Worm (Caenorhabditis elegans) whole organism, L3 larva: ENCODE measurements around the gene M03A1.8.

Experiments
- R02D3.7 ChIP-seq: fragments of 150-350 bp; optimal IDR thresholded peaks from 2 replicates; lab custom pipeline; 2014; ENCODE audit warnings: missing biosample characterization, missing genetic modification characterization
- aly-2 ChIP-seq: fragments of 150-350 bp; optimal IDR thresholded peaks from 2 replicates; lab custom pipeline; 2014; ENCODE audit warnings: missing biosample characterization, missing genetic modification characterization
- ama-1 ChIP-seq: fragments of 150-350 bp; optimal IDR thresholded peaks from 2 replicates; lab custom pipeline; 2018
- ceh-9 ChIP-seq: sonication (generic microtip); optimal IDR thresholded peaks from 2 replicates; lab custom pipeline; 2018; ENCODE audit warnings: missing biosample characterization, missing genetic modification characterization
- elt-2 ChIP-seq: sonication (generic microtip); optimal IDR thresholded peaks from 2 replicates; lab custom pipeline; 2016; ENCODE audit warnings: missing genetic modification reagents, mild to moderate bottlenecking, missing genetic modification characterization, missing compliant biosample characterization
- elt-3 ChIP-seq, 3 experiments: fragments of 150-350 bp in 1 of 3; sonication (generic microtip) in 2 of 3; optimal IDR thresholded peaks; 2 replicates in 2 of 3; 4 replicates in 1 of 3; lab custom pipeline; 2014 to 2017; ENCODE audit warnings: missing biosample characterization in 3 of 3, missing genetic modification characterization in 3 of 3
- eor-1 ChIP-seq, 2 experiments: fragments of 150-350 bp; optimal IDR thresholded peaks; 2 replicates each; lab custom pipeline; 2014 to 2018; ENCODE audit warnings: missing biosample characterization in 2 of 2, missing genetic modification characterization in 2 of 2
- fkh-10 ChIP-seq: sonication (generic microtip); optimal IDR thresholded peaks from 2 replicates; lab custom pipeline; 2017; ENCODE audit warnings: missing biosample characterization, missing genetic modification reagents, missing genetic modification characterization
- fkh-2 ChIP-seq: fragments of 150-350 bp; optimal IDR thresholded peaks from 2 replicates; lab custom pipeline; 2014; ENCODE audit warnings: missing biosample characterization, missing genetic modification reagents, missing genetic modification characterization
- fos-1 ChIP-seq: fragments of 150-350 bp; optimal IDR thresholded peaks from 2 replicates; lab custom pipeline; 2014; ENCODE audit warnings: missing biosample characterization, missing genetic modification characterization
- hmg-11 ChIP-seq: sonication (generic microtip); optimal IDR thresholded peaks from 2 replicates; lab custom pipeline; 2016; ENCODE audit warnings: missing genetic modification characterization, missing compliant biosample characterization
- lin-15B ChIP-seq: fragments of 150-350 bp; optimal IDR thresholded peaks from 2 replicates; lab custom pipeline; 2014; ENCODE audit warnings: missing biosample characterization, missing genetic modification characterization
- lin-39 ChIP-seq: fragments of 150-350 bp; optimal IDR thresholded peaks from 2 replicates; lab custom pipeline; 2018; ENCODE audit warnings: missing biosample characterization, missing genetic modification reagents, missing genetic modification characterization
- lsy-12 ChIP-seq: sonication (generic microtip); optimal IDR thresholded peaks from 2 replicates; lab custom pipeline; 2016; ENCODE audit warnings: mild to moderate bottlenecking, missing genetic modification characterization, missing compliant biosample characterization
- mml-1 ChIP-seq: fragments of 150-350 bp; sonication (generic microtip); optimal IDR thresholded peaks from 3 replicates; lab custom pipeline; 2014; ENCODE audit warnings: missing biosample characterization, missing genetic modification characterization
- nfya-1 ChIP-seq: sonication (generic microtip); optimal IDR thresholded peaks from 2 replicates; lab custom pipeline; 2017; ENCODE audit warnings: missing genetic modification characterization, mild to moderate bottlenecking, missing compliant biosample characterization, antibody characterized with exemption, moderate library complexity; ENCODE audit not compliant: insufficient read depth
- nhr-11 ChIP-seq: fragments of 150-350 bp; optimal IDR thresholded peaks from 2 replicates; lab custom pipeline; 2014; ENCODE audit warnings: missing biosample characterization, missing genetic modification characterization
- nhr-23 ChIP-seq: fragments of 150-350 bp; optimal IDR thresholded peaks from 2 replicates; lab custom pipeline; 2014; ENCODE audit warnings: missing biosample characterization, missing genetic modification reagents, missing genetic modification characterization
- nhr-237 ChIP-seq: fragments of 150-350 bp; optimal IDR thresholded peaks from 2 replicates; lab custom pipeline; 2014; ENCODE audit warnings: missing biosample characterization, missing genetic modification characterization
- nhr-25 ChIP-seq: sonication (generic microtip); optimal IDR thresholded peaks from 2 replicates; lab custom pipeline; 2017; ENCODE audit warnings: missing biosample characterization, missing genetic modification characterization
- nhr-28 ChIP-seq: fragments of 150-350 bp; optimal IDR thresholded peaks from 2 replicates; lab custom pipeline; 2014; ENCODE audit warnings: missing biosample characterization, missing genetic modification characterization
- nhr-76 ChIP-seq: fragments of 150-350 bp; sonication (generic microtip); optimal IDR thresholded peaks from 5 replicates; lab custom pipeline; 2014; ENCODE audit warnings: missing biosample characterization, missing genetic modification characterization
- nhr-77 ChIP-seq: fragments of 150-350 bp; optimal IDR thresholded peaks from 2 replicates; lab custom pipeline; 2014; ENCODE audit warnings: missing biosample characterization, missing genetic modification characterization
- pha-4 ChIP-seq: fragments of 150-350 bp; optimal IDR thresholded peaks from 2 replicates; lab custom pipeline; 2014; ENCODE audit warnings: missing biosample characterization, missing genetic modification reagents, missing genetic modification characterization
- pqm-1 ChIP-seq: fragments of 150-350 bp; optimal IDR thresholded peaks from 2 replicates; lab custom pipeline; 2017; ENCODE audit warnings: missing biosample characterization, missing genetic modification characterization, inconsistent platforms
- sea-2 ChIP-seq: fragments of 150-350 bp; sonication (generic microtip); optimal IDR thresholded peaks from 4 replicates; lab custom pipeline; 2014; ENCODE audit warnings: missing biosample characterization, missing genetic modification reagents, missing genetic modification characterization
- snpc-4 ChIP-seq: fragments of 150-350 bp; optimal IDR thresholded peaks from 2 replicates; lab custom pipeline; 2014; ENCODE audit warnings: missing biosample characterization, missing genetic modification characterization
- tbx-2 ChIP-seq: sonication (generic microtip); optimal IDR thresholded peaks from 2 replicates; lab custom pipeline; 2016; ENCODE audit warnings: mild to moderate bottlenecking, missing genetic modification characterization, missing compliant biosample characterization
- ztf-4 ChIP-seq: fragments of 150-350 bp; optimal IDR thresholded peaks from 2 replicates; lab custom pipeline; 2014; ENCODE audit warnings: missing biosample characterization, missing genetic modification characterization

The M03A1.8 gene

DNA sequence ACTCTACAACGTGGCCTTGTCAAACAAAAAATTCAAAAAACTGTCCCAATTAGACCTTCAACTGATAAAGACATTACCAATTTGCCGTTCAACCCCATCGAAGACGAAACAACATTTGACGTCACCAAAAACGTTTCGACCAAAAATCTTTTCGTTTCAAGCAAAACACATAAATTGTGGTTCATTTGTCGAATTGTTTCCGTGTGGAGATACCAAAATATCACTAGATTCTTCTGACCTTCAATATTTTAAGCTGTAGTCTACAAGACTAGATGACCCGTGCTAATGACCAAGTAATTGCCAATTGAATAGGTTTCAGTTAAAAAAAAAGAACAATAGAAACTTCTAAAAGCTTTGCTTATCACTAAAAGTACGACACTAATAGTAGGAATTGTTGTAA is 11.7 kb upstream of the M03A1.8 start:
- no peak for TF ChIP-seq nhr-28 (tag; lab: Kevin White, UChicago)
- peak; percentile 28 for TF ChIP-seq nhr-25 (tag; lab: Kevin White, UChicago)
- TF ChIP-seq nhr-237 (tag; lab: Kevin White, UChicago), result no peak

DNA sequence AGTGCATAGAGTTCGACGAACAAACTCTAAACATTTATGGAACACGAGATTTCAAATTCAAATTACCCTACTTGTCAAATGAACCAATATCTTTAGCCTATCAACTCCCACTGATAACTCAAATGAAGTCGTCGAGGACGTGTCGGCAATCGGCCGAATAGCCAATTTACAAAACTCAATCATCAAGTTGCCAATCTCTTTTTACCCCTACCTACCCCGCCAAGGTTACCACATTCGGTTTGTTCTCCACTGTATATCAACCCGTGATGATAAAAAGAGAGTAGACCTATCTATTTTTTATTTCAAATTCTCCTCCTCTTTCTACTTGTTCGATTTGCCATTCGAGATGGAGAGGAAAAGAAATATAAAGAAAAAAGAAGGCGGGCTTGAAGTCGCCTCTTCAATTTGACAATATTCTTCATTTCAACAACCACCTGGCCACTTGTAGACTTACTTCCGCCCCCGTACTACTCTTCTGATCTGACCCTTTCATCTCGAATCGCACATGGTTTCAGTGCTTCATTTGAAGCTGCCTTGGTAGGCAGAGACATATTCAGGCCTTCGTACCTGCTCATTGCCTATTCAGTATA is 10.1 kb upstream of the M03A1.8 start:
- TF ChIP-seq snpc-4 (no peak), nhr-76 (no peak), nhr-23 (no peak), R02D3.7 (tag; lab: Kevin White, UChicago) (no peak), sea-2 (no peak), nfya-1 (no peak), pqm-1 (tag; lab: Kevin White, UChicago) (no peak), nhr-25 (tag; lab: Kevin White, UChicago) (no peak), eor-1 (tag; optimal IDR thresholded peaks at IDR 0.05; lab: Kevin White, UChicago) (no peak)

DNA sequence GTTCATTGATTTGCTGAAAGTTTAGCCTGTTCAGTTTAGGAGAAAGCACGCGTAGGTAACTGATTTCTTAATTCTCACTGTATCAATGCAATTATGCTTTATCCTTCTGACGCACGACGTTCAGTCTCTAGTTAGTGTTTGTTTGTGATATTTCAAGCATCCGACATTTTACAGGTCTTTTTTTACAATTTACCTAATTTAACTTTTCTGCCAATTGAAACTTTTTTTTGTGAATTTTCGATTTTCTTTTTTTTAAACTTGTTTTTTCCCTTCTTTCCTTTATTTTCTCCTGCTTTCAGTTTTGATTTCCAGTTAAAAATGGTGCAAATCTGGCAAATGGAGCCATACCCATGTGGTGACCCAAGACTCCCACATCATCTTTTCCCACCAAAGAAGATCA is 9.4 kb upstream of the M03A1.8 start, which contains the start of gene K07E1.1:
Gene K07E1.1, plus strand, starts transcription at position 301 of the 400 bp plus-strand sequence.
- no peak for TF ChIP-seq fos-1 (tag; lab: Kevin White, UChicago)
- TF ChIP-seq nfya-1, result no peak
- TF ChIP-seq aly-2, result no peak
- no peak for TF ChIP-seq ceh-9
- TF ChIP-seq fkh-10 (GFP tag; lab: Kevin White, UChicago), result no peak
- no peak for TF ChIP-seq fkh-2 (tag; lab: Kevin White, UChicago)
- no peak for TF ChIP-seq pha-4 (tag; lab: Kevin White, UChicago)
- TF ChIP-seq lin-39 (tag; lab: Kevin White, UChicago), result no peak

DNA sequence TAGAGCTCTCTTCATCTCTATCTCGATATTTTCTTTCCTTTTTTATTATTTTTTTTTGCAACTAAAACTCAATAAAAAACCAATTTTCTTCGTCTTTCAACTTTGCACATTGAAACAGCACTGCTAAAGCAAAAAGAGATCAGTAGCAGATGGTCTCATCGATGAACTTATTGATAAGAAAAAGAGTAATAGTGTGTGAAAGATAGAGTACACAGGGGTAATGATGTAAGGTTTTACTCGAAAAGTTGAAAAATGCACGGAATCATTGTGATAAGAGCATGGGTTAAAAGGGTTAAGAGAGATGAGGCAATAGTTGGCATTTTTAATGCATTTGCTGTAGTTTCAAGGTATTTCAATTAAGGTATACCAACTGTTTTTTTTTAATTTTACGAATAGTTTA is 8.0 kb upstream of the M03A1.8 start:
- TF ChIP-seq elt-2, result peak; percentile 76
- TF ChIP-seq nhr-28 (tag; lab: Kevin White, UChicago), result no peak
- TF ChIP-seq pqm-1 (tag; lab: Kevin White, UChicago), result peak; percentile 83
- peak; percentile 38 for TF ChIP-seq ztf-4 (tag; lab: Kevin White, UChicago)
- TF ChIP-seq, all 47 proteins: peak for 3

DNA sequence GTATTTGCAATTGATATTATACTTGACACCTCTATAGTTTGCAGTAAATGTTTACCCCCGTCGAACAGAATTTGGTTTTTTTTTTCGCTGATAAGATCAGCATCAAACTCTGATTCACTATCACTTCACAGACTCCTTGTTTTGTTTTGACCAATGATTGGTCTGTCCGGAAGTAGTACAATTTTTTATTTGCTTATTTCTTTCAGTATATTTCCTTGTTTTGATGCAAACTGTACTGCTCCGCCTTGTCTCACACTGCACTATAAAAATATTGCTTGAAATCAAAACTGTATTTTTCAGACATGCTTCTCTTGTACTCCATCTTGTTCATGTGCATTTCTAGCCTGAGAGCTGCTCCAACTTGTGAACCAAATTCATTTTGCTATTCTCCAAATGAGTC is 2.6 kb upstream of the M03A1.8 start, which contains the start of gene M03A1.3:
Gene M03A1.3, plus strand, starts transcription at position 301 of the 400 bp plus-strand sequence.
- TF ChIP-seq nfya-1, result no peak
- TF ChIP-seq nhr-11 (tag; lab: Kevin White, UChicago), result no peak
- TF ChIP-seq nhr-25 (tag; lab: Kevin White, UChicago), result no peak
- TF ChIP-seq nhr-23, result no peak
- no peak for TF ChIP-seq elt-3 (tag; optimal IDR thresholded peaks at IDR 0.05; lab: Kevin White, UChicago)
- TF ChIP-seq lin-15B (tag; lab: Kevin White, UChicago), result no peak
- TF ChIP-seq mml-1 (tag; lab: Kevin White, UChicago), result no peak
- TF ChIP-seq R02D3.7 (tag; lab: Kevin White, UChicago), result no peak
- TF ChIP-seq hmg-11 (tag; lab: Kevin White, UChicago), result no peak
- TF ChIP-seq tbx-2 (tag; lab: Kevin White, UChicago), result no peak
- no peak for TF ChIP-seq snpc-4
- no peak for TF ChIP-seq ama-1 (lab: Kevin White, UChicago)
- no peak for TF ChIP-seq nhr-237 (tag; lab: Kevin White, UChicago)
- no peak for TF ChIP-seq nhr-77 (tag; lab: Kevin White, UChicago)

DNA sequence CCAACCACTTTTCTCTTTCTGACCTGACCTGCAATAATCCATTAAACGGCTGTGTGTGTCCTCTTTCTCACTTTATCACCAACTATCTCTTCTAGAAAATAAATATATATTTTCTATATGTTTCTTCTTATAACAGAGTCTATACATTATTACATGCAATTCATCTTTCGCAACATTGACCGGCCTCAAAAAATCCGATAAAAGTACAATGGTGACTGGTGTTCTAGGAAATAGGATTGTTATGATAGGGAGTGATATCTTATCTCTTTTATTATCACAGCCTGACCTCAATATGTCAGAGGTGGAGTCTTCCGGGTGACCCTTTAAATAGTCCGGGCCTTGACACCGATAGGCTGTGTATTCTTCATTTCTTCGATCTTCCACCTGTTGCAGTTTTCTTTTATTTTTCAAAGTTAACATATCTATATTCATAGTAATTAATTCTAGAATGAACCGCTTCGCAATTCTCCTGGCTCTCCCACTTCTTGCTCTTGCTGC is 2.4 kb downstream of the M03A1.8 start, which contains the start of gene dao-2:
Gene dao-2, plus strand, starts transcription at position 448 of the 498 bp plus-strand sequence.
- TF ChIP-seq nhr-237 (tag; lab: Kevin White, UChicago) (no peak), lin-15B (tag; lab: Kevin White, UChicago) (no peak), lsy-12 (tag; lab: Kevin White, UChicago) (peak; percentile 21), mml-1 (tag; lab: Kevin White, UChicago) (no peak), nhr-25 (tag; lab: Kevin White, UChicago) (no peak), elt-3 (tag; optimal IDR thresholded peaks at IDR 0.05; lab: Kevin White, UChicago) (peak in 2 of 3 experiments; percentile 56 to 75), nhr-23 (peak; percentile 98), nhr-28 (tag; lab: Kevin White, UChicago) (no peak)
